Worm (Caenorhabditis elegans): Measurements from ENCODE around the gene scl-2.

Gene scl-2

ce11 chrIV:13079119-13079518 is 21.6 kb downstream of the scl-2 start, which contains the start of gene C39E9.8:
Gene C39E9.8, plus strand, starts transcription at chrIV:13079446.
- TF ChIP-seq ceh-27 (GFP tag; optimal IDR thresholded peaks at IDR 0.05) (peak; percentile 36), ztf-26 (tag; optimal IDR thresholded peaks at IDR 0.05) (peak; percentile 38), F57C9.4 (tag; optimal IDR thresholded peaks at IDR 0.05) (no peak), cebp-2 (GFP tag; IDR thresholded peaks at IDR 0.05) (0 out of 2 replicates have a peak, but pooled peaks have one; percentile 38), cebp-1 (GFP tag; IDR thresholded peaks at IDR 0.05) (no peak), cebp-1 (tag; optimal IDR thresholded peaks at IDR 0.05) (peak; percentile 24)

- no peak for TF ChIP-seq madf-10 (tag; optimal IDR thresholded peaks at IDR 0.05)
- TF ChIP-seq aptf-2 (GFP tag; conservative IDR thresholded peaks at IDR 0.05), result no peak
- TF ChIP-seq hmg-1.2 (GFP tag; IDR thresholded peaks at IDR 0.05), result no peak
- TF ChIP-seq nhr-27 (tag; optimal IDR thresholded peaks at IDR 0.05), result no peak
These were observed 22.7 kb downstream of the scl-2 start for ce11 chrIV:13080185-13080584.

ce11 chrIV:13080861-13081260 is 23.4 kb downstream of the scl-2 start:
- TF ChIP-seq him-1 (tag; optimal IDR thresholded peaks at IDR 0.05) (no peak), repo-1 (tag; optimal IDR thresholded peaks at IDR 0.05) (peak; percentile 40), ama-1 (optimal IDR thresholded peaks at IDR 0.05) (peak; percentile 31), ama-1 (GFP tag; optimal IDR thresholded peaks at IDR 0.05) (no peak), madf-6 (GFP tag; IDR thresholded peaks at IDR 0.05) (0 out of 2 replicates have a peak, but pooled peaks have one; percentile 6), F37B4.10 (GFP tag; IDR thresholded peaks at IDR 0.05) (no peak)

- TF ChIP-seq mcd-1 (GFP tag; IDR thresholded peaks at IDR 0.05) (peak; percentile 28; the same call in 1 of the 2 replicates), ama-1 (optimal IDR thresholded peaks at IDR 0.05) (peak; percentile 81), ama-1 (GFP tag; optimal IDR thresholded peaks at IDR 0.05) (no peak), ztf-26 (tag; optimal IDR thresholded peaks at IDR 0.05) (peak; percentile 27), hsf-1 (GFP tag; IDR thresholded peaks at IDR 0.05) (no peak), K11D2.4 (GFP tag; IDR thresholded peaks at IDR 0.05) (0 out of 2 replicates have a peak, but pooled peaks have one; percentile 56), lin-26 (GFP tag; IDR thresholded peaks at IDR 0.05) (peak; percentile 60; the same call in 1 of the 2 replicates), ceh-27 (GFP tag; optimal IDR thresholded peaks at IDR 0.05) (peak; percentile 19), cebp-1 (GFP tag; IDR thresholded peaks at IDR 0.05) (no peak), cebp-1 (tag; optimal IDR thresholded peaks at IDR 0.05) (no peak)
These were observed 24.6 kb downstream of the scl-2 start for ce11 chrIV:13082106-13082505.

ce11 chrIV:13082836-13083763 is 25.6 kb downstream of the scl-2 start:
- TF ChIP-seq Y95B8A.8 (GFP tag; IDR thresholded peaks at IDR 0.05) (no peak), ceh-79 (tag; optimal IDR thresholded peaks at IDR 0.05) (no peak), Y53F4B.3 (GFP tag; IDR thresholded peaks at IDR 0.05) (no peak), somi-1 (GFP tag; optimal IDR thresholded peaks at IDR 0.05) (peak; percentile 59), Y53G8AR.9 (GFP tag; conservative IDR thresholded peaks at IDR 0.05) (peak; percentile 28; the same call in 1 of the 2 replicates), madf-3 (GFP tag; IDR thresholded peaks at IDR 0.05) (0 out of 2 replicates have a peak, but pooled peaks have one; percentile 3), mcd-1 (GFP tag; IDR thresholded peaks at IDR 0.05) (0 out of 2 replicates have a peak, but pooled peaks have one; percentile 20), xnd-1 (tag; optimal IDR thresholded peaks at IDR 0.05) (no peak), rec-8 (tag; optimal IDR thresholded peaks at IDR 0.05) (no peak), F10E7.11 (tag; optimal IDR thresholded peaks at IDR 0.05) (peak; percentile 4), ceh-40 (GFP tag; IDR thresholded peaks at IDR 0.05) (0 out of 2 replicates have a peak, but pooled peaks have one; percentile 1), lin-54 (GFP tag; optimal IDR thresholded peaks at IDR 0.05) (no peak), gei-17 (GFP tag; optimal IDR thresholded peaks at IDR 0.05) (no peak), snpc-1.3 (tag; optimal IDR thresholded peaks at IDR 0.05; ENCODE audit: insufficient read depth) (no peak), akir-1 (GFP tag; optimal IDR thresholded peaks at IDR 0.05) (no peak), B0035.1 (tag; optimal IDR thresholded peaks at IDR 0.05) (no peak), F57A8.1 (GFP tag; optimal IDR thresholded peaks at IDR 0.05) (no peak), pbrm-1 (GFP tag; IDR thresholded peaks at IDR 0.05) (no peak), chd-7 (tag; optimal IDR thresholded peaks at IDR 0.05) (peak; percentile 59), sea-2 (GFP tag; IDR thresholded peaks at IDR 0.05) (no peak), athp-1 (tag; optimal IDR thresholded peaks at IDR 0.05) (no peak)
